Fruit fly (Drosophila melanogaster) Kc167 (cell line): Measurements from ENCODE around the gene NetB.

Experiments used
- Myc ChIP-seq: fragments of >200 bp; optimal IDR thresholded peaks from 2 replicates; lab custom pipeline; 2017; ENCODE audit warnings: missing external identifiers
- Sin3A ChIP-seq: fragments of >200 bp; optimal IDR thresholded peaks from 2 replicates; lab custom pipeline; 2018; ENCODE audit warnings: missing external identifiers
- h ChIP-seq: fragments of >200 bp; optimal IDR thresholded peaks from 3 replicates; lab custom pipeline; 2018; ENCODE audit warnings: missing external identifiers
- insv ChIP-seq: fragments of >200 bp; optimal IDR thresholded peaks from 3 replicates; lab custom pipeline; 2018; ENCODE audit warnings: missing external identifiers
- psq ChIP-seq: fragments of >200 bp; optimal IDR thresholded peaks from 2 replicates; lab custom pipeline; 2017; ENCODE audit warnings: missing external identifiers
- ttk ChIP-seq: sonication (Bioruptor generic); optimal IDR thresholded peaks from 2 replicates; lab custom pipeline; 2017; ENCODE audit warnings: missing external identifiers

NetB gene

DNA sequence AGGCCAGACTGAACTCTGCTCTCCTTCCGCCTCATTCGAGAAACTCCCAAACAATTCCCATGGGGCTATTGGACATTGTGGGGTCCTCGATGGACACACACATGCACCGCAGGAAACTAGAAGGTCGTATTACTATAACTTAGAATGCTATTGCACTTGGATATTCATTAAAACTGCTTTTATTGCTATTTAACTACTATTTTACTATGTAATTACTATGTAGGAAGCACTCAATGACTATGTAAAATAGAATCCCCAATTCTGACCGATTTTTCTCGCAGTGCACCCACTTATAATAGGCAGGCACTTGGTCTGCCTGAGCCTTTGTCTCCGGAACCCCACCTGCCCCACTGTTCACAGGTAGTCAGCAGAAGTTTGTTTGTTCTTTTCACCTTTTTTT lies 24.1 kb downstream of the NetB start:
- TF ChIP-seq psq (lab: Kevin White, UChicago) (no peak), insv (no peak), ttk (lab: Kevin White, UChicago) (no peak), Sin3A (no peak), h (no peak), Myc (lab: Kevin White, UChicago) (no peak)

DNA sequence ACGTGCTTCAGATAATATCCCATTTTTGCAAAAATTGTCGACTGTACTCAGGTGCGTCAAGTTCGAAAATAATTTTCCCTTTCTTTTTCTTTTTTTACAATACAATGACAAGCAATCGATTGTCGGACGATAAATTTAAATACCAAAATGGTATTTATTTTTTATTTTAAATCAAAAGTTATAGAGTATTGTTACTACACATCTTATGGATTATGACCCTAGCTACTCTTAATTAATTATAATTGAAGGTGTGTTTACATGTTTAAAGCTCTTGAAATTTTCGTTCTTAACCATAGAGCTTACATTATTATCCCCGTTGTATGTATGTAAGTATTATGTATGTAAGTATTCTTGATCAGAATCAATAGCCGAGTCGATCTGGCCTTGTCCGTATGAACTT lies 30.3 kb downstream of the NetB start, which contains the start of gene hog:
Gene hog (minus strand): TSS at position 101 of the 400 bp plus-strand sequence.
- TF ChIP-seq psq (lab: Kevin White, UChicago) (no peak), Sin3A (no peak), h (no peak), Myc (lab: Kevin White, UChicago) (no peak), ttk (lab: Kevin White, UChicago) (no peak), insv (no peak)

- TF ChIP-seq Myc (lab: Kevin White, UChicago) (no peak), Sin3A (no peak), ttk (lab: Kevin White, UChicago) (no peak), insv (no peak), psq (lab: Kevin White, UChicago) (no peak), h (no peak)
These were observed 31.9 kb downstream of the NetB start for dm6 chrX:14717245-14717644.

DNA sequence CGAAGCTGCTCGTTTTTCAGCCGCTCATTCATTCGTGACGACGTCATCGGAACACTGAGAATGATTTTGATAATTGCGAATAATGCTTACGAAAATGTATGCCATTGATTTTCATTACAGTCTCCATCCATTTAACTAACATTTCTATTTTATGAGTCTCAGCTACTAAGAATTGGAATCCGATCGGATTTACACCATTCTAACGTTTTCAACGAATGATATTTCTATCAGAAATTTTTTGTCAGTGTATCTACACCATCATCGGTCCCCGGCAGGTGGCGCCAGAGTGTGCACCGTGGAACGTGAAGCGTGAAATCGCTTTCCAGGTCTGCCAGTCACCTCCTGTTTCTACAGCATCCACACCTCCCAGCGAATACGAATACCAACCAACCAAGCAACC lies 34.0 kb downstream of the NetB start:
- TF ChIP-seq Myc (lab: Kevin White, UChicago) (no peak), insv (no peak), psq (lab: Kevin White, UChicago) (no peak), Sin3A (no peak), h (no peak), ttk (lab: Kevin White, UChicago) (no peak)

dm6 chrX:14712475-14712874 lies 36.7 kb downstream of the NetB start:
- TF ChIP-seq h (no peak), insv (no peak), ttk (lab: Kevin White, UChicago) (no peak), Sin3A (no peak), psq (lab: Kevin White, UChicago) (no peak), Myc (lab: Kevin White, UChicago) (no peak)

DNA sequence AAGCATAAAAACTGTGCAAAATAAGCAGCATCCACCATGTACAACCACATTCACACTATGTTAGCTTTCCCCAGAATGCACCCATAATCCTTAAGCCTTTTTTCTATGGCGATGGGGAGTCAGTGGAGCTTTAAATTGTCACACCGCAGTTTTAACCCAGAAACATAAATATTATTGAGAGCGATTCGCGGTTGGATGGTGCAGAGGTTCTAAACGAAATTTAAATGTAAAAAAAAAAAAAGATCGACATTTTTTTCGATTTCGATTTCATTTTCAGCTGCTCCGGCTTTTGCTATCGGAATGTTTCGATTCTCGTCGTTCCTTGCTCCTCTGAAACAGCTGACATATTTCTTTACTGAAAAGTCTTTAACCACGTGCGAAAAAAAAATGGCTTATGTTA lies 47.1 kb downstream of the NetB start, which contains the start of gene CG43088:
Gene CG43088 (plus strand): TSS at position 301 of the 400 bp plus-strand sequence.
- TF ChIP-seq ttk (lab: Kevin White, UChicago) = no peak
- no peak for TF ChIP-seq psq (lab: Kevin White, UChicago)
- no peak for TF ChIP-seq insv

- TF ChIP-seq h (no peak), Myc (lab: Kevin White, UChicago) (no peak), Sin3A (no peak), ttk (lab: Kevin White, UChicago) (no peak), insv (no peak), psq (lab: Kevin White, UChicago) (no peak)
These were observed 60.1 kb downstream of the NetB start for dm6 chrX:14689108-14689507.

- TF ChIP-seq Myc (lab: Kevin White, UChicago) (no peak), insv (no peak), psq (lab: Kevin White, UChicago) (no peak), h (no peak), Sin3A (no peak), ttk (lab: Kevin White, UChicago) (no peak)
These were observed 70.0 kb downstream of the NetB start, which contains the start of gene CG5321 for dm6 chrX:14679189-14679588. Gene CG5321 (plus strand): TSS chrX:14679568.

dm6 chrX:14678128-14678527 lies 71.0 kb downstream of the NetB start:
- TF ChIP-seq Myc (lab: Kevin White, UChicago) (no peak), Sin3A (no peak), psq (lab: Kevin White, UChicago) (no peak), h (no peak), insv (no peak), ttk (lab: Kevin White, UChicago) (no peak)

DNA sequence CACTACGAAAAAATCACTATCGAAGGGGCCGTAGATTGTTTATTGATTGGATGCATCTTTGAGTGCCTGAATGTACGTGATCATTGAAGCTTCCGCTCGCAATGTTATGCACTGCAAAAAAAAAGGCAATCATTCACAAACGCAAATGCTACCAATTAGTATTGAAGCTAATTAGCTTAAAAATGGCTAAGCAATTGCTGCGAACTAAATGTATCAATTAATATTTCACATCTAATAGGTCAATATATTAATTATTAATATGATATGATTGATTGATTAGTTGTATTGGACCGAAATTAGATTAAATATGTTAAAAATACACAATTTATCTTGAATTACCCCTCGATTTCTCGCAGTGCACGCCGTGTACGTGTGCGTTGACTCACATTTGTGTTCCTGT lies 79.9 kb downstream of the NetB start:
- TF ChIP-seq insv (no peak), Myc (lab: Kevin White, UChicago) (no peak)

dm6 chrX:14653691-14654090 lies 95.5 kb downstream of the NetB start, which contains the start of gene NetA:
Gene NetA (minus strand): TSS chrX:14653928.
- TF ChIP-seq psq (lab: Kevin White, UChicago) (no peak), h (no peak), Sin3A (no peak)

DNA sequence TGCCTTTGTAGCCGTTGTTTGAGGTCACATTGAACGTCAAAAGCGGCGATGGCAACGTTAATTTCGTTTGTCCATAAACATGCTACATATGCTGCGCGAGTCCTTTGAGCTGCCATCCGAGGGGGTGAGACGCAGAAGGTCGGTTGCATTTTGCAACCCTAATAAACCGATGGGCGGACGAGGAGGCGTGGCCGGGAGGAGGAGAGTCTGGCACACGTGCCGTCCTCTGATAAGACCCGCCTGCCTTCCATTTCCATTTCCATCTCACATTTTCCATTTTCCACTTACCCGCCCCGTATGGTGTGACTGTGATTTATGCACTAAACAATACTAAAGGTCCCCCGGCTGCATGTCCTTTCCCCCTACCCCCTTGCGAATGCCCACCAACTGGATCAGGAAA lies 99.4 kb downstream of the NetB start:
- TF ChIP-seq h = no peak
- TF ChIP-seq insv = no peak
- no peak for TF ChIP-seq Sin3A
- TF ChIP-seq Myc (lab: Kevin White, UChicago) = no peak
- no peak for TF ChIP-seq ttk (lab: Kevin White, UChicago)
- no peak for TF ChIP-seq psq (lab: Kevin White, UChicago)
